Fruit fly (Drosophila melanogaster) Kc167 (cell line): Measurements from ENCODE around the gene CG34049.

Experiments
- Myc ChIP-seq: fragments of >200 bp; optimal IDR thresholded peaks from 2 replicates; lab custom pipeline; 2017; ENCODE audit warnings: missing external identifiers
- h ChIP-seq: fragments of >200 bp; optimal IDR thresholded peaks from 3 replicates; lab custom pipeline; 2018; ENCODE audit warnings: missing external identifiers
- insv ChIP-seq: fragments of >200 bp; optimal IDR thresholded peaks from 3 replicates; lab custom pipeline; 2018; ENCODE audit warnings: missing external identifiers

DNA sequence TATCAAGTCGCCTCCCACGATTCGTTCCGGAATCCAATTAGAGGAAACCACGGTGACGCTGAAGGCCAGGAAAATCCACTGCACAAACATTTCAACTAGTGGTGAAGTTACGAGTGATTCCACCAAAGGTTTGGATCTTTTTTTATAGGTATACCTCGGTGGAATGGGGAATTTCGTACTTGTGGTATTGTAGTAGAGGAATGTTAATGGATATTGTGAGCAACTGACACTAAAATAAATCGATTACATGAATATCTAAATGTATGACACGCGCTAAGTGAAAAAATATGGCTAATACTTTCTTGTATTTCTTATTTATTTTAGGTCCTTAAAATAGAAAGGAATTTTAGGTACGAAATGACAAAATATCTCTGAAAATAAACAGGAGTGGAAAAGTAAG is 12.9 kb downstream of the CG34049 start, which contains the start of gene CG17239:
- no peak for TF ChIP-seq Myc
- no peak for TF ChIP-seq h (lab: Kevin White, UChicago)
- no peak for TF ChIP-seq insv (lab: Kevin White, UChicago)
